Worm (Caenorhabditis elegans) whole organism, early embryonic: ENCODE data around the gene B0563.9.
"Not testable (repeated sequence)": the region's sequence is repeated elsewhere in the genome, so short reads cannot be mapped to it uniquely, and the experiment has no call there.

Experiments used
- B0310.2 ChIP-seq: sonication (generic microtip); optimal IDR thresholded peaks from 2 replicates; lab custom pipeline; 2016; ENCODE audit warnings: mild to moderate bottlenecking, missing genetic modification characterization, missing compliant biosample characterization
- F13C5.2 ChIP-seq: sonication (generic microtip); optimal IDR thresholded peaks from 2 replicates; lab custom pipeline; 2017; ENCODE audit warnings: mild to moderate bottlenecking, missing genetic modification characterization, inconsistent platforms, missing compliant biosample characterization
- aly-1 ChIP-seq: sonication (generic microtip); optimal IDR thresholded peaks from 2 replicates; lab custom pipeline; 2016; ENCODE audit warnings: missing genetic modification characterization, missing compliant biosample characterization
- ama-1 ChIP-seq: fragments of 150-350 bp; optimal IDR thresholded peaks from 2 replicates; lab custom pipeline; 2014
- ceh-13 ChIP-seq: fragments of 200-800 bp; sonication (Bioruptor generic); optimal IDR thresholded peaks from 2 replicates; lab custom pipeline; 2018; ENCODE audit warnings: mild to moderate bottlenecking, missing genetic modification characterization, missing compliant biosample characterization
- ceh-36 ChIP-seq: sonication (generic microtip); optimal IDR thresholded peaks from 2 replicates; lab custom pipeline; 2016; ENCODE audit warnings: missing genetic modification characterization, inconsistent platforms, missing compliant biosample characterization
- ets-7 ChIP-seq: sonication (generic microtip); optimal IDR thresholded peaks from 2 replicates; lab custom pipeline; 2016; ENCODE audit warnings: missing genotype, missing genetic modification characterization, missing compliant biosample characterization
- flt-1 ChIP-seq: fragments of 200-800 bp; sonication (Bioruptor generic); IDR thresholded peaks from 2 replicates; pipeline ENCODE4 v1.3.6; 2022; ENCODE audit warnings: missing genetic modification characterization, missing compliant biosample characterization
- hmbx-1 ChIP-seq: sonication (generic microtip); optimal IDR thresholded peaks from 2 replicates; lab custom pipeline; 2016; ENCODE audit warnings: mild to moderate bottlenecking, missing genetic modification characterization, missing compliant biosample characterization
- hmg-4 ChIP-seq: fragments of 200-800 bp; sonication (Bioruptor generic); optimal IDR thresholded peaks from 2 replicates; lab custom pipeline; 2018; ENCODE audit warnings: mild to moderate bottlenecking, missing genetic modification characterization, missing compliant biosample characterization
- hnd-1 ChIP-seq: sonication (generic microtip); optimal IDR thresholded peaks from 2 replicates; lab custom pipeline; 2016; ENCODE audit warnings: missing genetic modification characterization, missing compliant biosample characterization
- pes-1 ChIP-seq: fragments of 200-800 bp; sonication (Bioruptor generic); IDR thresholded peaks from 2 replicates; pipeline ENCODE4 v1.3.6; 2022; ENCODE audit warnings: missing genetic modification reagents, missing genetic modification characterization, missing compliant biosample characterization
- scrt-1 ChIP-seq: fragments of 200-800 bp; sonication (Bioruptor generic); IDR thresholded peaks from 2 replicates; pipeline ENCODE4 v1.3.6; 2022; ENCODE audit warnings: missing genetic modification characterization, missing compliant biosample characterization
- sea-1 ChIP-seq: fragments of 200-800 bp; sonication (Bioruptor generic); conservative IDR thresholded peaks from 2 replicates; pipeline ENCODE4 v1.3.6; 2022; ENCODE audit warnings: missing genetic modification characterization, missing compliant biosample characterization
- tbx-11 ChIP-seq: fragments of 200-800 bp; sonication (Bioruptor generic); IDR thresholded peaks from 2 replicates; pipeline ENCODE4 v1.3.6; 2022; ENCODE audit warnings: missing genetic modification characterization, missing compliant biosample characterization
- tbx-37 ChIP-seq: fragments of 200-800 bp; sonication (Bioruptor generic); conservative IDR thresholded peaks from 2 replicates; pipeline ENCODE4 v1.3.6; 2022; ENCODE audit warnings: missing genetic modification reagents, missing genetic modification characterization, missing compliant biosample characterization
- tra-4 ChIP-seq: sonication (generic microtip); optimal IDR thresholded peaks from 2 replicates; lab custom pipeline; 2017; ENCODE audit warnings: missing genetic modification characterization, missing compliant biosample characterization

Gene B0563.9

DNA sequence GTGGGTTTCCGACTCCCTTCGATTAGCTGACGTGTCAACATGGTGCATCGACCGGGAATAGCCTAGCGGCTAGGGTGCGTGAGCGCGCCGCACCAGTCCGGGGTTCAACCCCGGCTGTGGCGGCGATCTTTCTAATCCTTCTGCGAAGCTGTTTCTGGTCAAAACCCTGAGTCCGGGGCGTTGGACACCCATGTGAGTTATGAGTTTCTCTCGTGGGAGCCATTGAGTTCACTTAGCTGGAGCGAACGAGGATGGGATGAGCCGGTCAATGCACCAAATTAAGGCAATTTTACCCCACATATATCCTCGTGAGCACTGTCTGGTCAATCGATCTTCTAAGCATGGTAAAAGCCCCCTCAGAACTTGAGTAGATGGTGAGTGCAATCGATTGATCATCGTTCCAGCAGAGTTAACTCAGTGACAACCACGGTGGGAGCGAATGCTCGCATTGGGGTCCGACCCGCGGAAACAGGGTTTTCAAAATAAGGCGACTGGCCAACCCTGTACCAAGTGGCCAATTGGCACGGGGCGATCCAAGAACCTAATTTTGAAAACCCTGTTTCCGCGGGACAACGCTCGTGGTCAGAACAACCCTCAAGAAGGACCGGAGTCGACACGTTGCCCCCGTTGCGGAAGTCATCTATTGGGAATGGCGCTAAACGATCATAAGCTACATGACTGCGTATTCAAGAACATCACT lies 23.6 kb downstream of the B0563.9 start, which contains the start of gene Y81B9A.1:
Y81B9A.1 (plus strand) TSS at position 650 of the 700 bp plus-strand sequence.
- TF ChIP-seq hmbx-1 (tag; lab: Kevin White, UChicago) (no peak), aly-1 (tag; lab: Kevin White, UChicago) (no peak), flt-1 (GFP tag; lab: Robert Waterston, UW) (peak; percentile 26; the same call in 1 of the 2 replicates)

DNA sequence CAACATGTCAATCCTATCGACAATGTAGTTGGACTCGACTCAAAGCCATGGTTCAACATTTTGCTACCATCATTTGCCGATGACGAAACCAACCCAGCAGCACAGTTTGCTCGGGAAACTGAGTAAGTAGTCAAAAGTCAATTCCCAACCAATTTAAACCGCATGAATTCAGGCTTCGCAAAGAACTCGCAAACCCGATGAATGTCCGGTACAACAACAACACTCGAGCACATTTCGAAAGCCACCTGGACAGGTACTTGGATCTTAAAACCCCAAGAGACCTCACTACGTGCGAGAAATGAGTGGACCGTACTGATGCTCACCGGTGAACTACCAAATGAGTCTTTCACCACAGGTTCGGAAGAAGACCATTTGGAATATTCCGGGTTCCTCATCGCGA lies 25.7 kb downstream of the B0563.9 start:
- TF ChIP-seq scrt-1 (GFP tag; lab: Robert Waterston, UW), result no peak

ce11 chrX:9195375-9196098 lies 27.2 kb downstream of the B0563.9 start:
- TF ChIP-seq tra-4 (tag; lab: Kevin White, UChicago), result no peak
- no peak for TF ChIP-seq tbx-37 (GFP tag; lab: Robert Waterston, UW)
- no peak for TF ChIP-seq ets-7 (tag; lab: Kevin White, UChicago)
- no peak for TF ChIP-seq F13C5.2 (tag; lab: Kevin White, UChicago)
- no peak for TF ChIP-seq B0310.2 (tag; lab: Kevin White, UChicago)
- no peak for TF ChIP-seq hmbx-1 (tag; lab: Kevin White, UChicago)
- TF ChIP-seq hnd-1 (tag; lab: Kevin White, UChicago), result no peak
- TF ChIP-seq tbx-11 (GFP tag; lab: Robert Waterston, UW), result no peak
- no peak for TF ChIP-seq aly-1 (tag; lab: Kevin White, UChicago)
- no peak for TF ChIP-seq ceh-36 (tag; lab: Kevin White, UChicago)
- TF ChIP-seq scrt-1 (GFP tag; lab: Robert Waterston, UW), result no peak
- no peak for TF ChIP-seq sea-1
- TF ChIP-seq ceh-13, result no peak

- not testable (repeated sequence) for TF ChIP-seq ceh-36 (tag; lab: Kevin White, UChicago); pes-1 (GFP tag; lab: Robert Waterston, UW); tbx-37 (GFP tag; lab: Robert Waterston, UW)
Measured at ce11 chrX:9203468-9203867, 35.1 kb downstream of the B0563.9 start, which contains the start of gene crb-3. crb-3 (plus strand) TSS chrX:9203768.

DNA sequence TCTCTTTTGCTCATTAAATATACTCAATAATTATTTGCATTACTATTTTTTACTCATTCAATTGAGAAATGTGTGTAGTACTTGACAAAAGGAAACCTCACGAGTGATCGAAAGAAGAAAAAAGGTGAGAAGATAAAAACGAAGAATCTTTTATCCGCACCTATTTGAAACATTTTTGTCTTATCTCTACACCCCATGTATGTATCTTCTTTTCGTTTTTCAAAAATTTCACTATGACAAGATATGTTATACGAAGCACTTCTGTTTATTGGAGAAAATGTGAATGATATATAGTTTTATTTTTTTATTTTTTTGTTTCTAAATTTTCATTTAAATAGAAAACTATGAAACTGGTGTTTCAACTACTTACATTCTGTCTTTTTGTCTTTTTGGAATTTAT lies 36.6 kb downstream of the B0563.9 start:
- no peak for TF ChIP-seq ets-7 (tag; lab: Kevin White, UChicago)

- no peak for TF ChIP-seq F13C5.2 (tag; lab: Kevin White, UChicago)
Measured at ce11 chrX:9206731-9207130, 38.4 kb downstream of the B0563.9 start.

- no peak for TF ChIP-seq F13C5.2 (tag; lab: Kevin White, UChicago)
- TF ChIP-seq flt-1 (GFP tag; lab: Robert Waterston, UW), result no peak
- no peak for TF ChIP-seq ama-1
- TF ChIP-seq tbx-11 (GFP tag; lab: Robert Waterston, UW), result no peak
- TF ChIP-seq tra-4 (tag; lab: Kevin White, UChicago), result no peak
- no peak for TF ChIP-seq scrt-1 (GFP tag; lab: Robert Waterston, UW)
- TF ChIP-seq sea-1, result no peak
- TF ChIP-seq hnd-1 (tag; lab: Kevin White, UChicago), result no peak
- TF ChIP-seq ets-7 (tag; lab: Kevin White, UChicago), result no peak
- TF ChIP-seq hmbx-1 (tag; lab: Kevin White, UChicago), result no peak
- TF ChIP-seq tbx-37 (GFP tag; lab: Robert Waterston, UW), result no peak
- TF ChIP-seq ceh-36 (tag; lab: Kevin White, UChicago), result no peak
- no peak for TF ChIP-seq ceh-13
- no peak for TF ChIP-seq aly-1 (tag; lab: Kevin White, UChicago)
- TF ChIP-seq B0310.2 (tag; lab: Kevin White, UChicago), result no peak
- no peak for TF ChIP-seq pes-1 (GFP tag; lab: Robert Waterston, UW)
- no peak for TF ChIP-seq hmg-4 (GFP tag; lab: Kevin White, UChicago)
Measured at ce11 chrX:9208492-9208891, 40.2 kb downstream of the B0563.9 start.

ce11 chrX:9208933-9209332 lies 40.6 kb downstream of the B0563.9 start:
- TF ChIP-seq sea-1, result no peak
- TF ChIP-seq aly-1 (tag; lab: Kevin White, UChicago), result no peak
- no peak for TF ChIP-seq ceh-13
- TF ChIP-seq scrt-1 (GFP tag; lab: Robert Waterston, UW), result no peak

DNA sequence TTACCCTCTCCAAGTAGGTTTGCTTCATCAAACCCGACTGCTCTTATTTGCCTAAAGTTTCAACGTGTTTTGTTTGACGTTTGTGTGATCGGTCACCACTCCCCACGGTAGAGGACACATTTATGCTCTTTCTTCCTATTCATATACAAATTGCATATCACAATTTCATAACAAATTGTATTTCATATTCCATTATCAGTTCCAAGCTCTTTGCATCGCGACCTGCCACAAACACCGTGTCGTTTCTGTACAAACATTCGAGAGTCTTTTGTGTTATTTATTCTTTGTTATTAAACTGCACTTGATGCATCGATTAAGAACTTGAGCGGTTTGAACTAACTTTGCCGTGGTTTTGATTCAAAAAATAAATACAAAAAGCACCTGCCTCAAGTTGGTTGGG lies 41.7 kb downstream of the B0563.9 start:
- TF ChIP-seq pes-1 (GFP tag; lab: Robert Waterston, UW) (no peak), flt-1 (GFP tag; lab: Robert Waterston, UW) (no peak), ceh-13 (no peak), ama-1 (no peak), scrt-1 (GFP tag; lab: Robert Waterston, UW) (no peak), hnd-1 (tag; lab: Kevin White, UChicago) (no peak), aly-1 (tag; lab: Kevin White, UChicago) (no peak), B0310.2 (tag; lab: Kevin White, UChicago) (no peak), tra-4 (tag; lab: Kevin White, UChicago) (no peak), tbx-37 (GFP tag; lab: Robert Waterston, UW) (no peak), tbx-11 (GFP tag; lab: Robert Waterston, UW) (no peak), sea-1 (no peak), ceh-36 (tag; lab: Kevin White, UChicago) (no peak), hmg-4 (GFP tag; lab: Kevin White, UChicago) (no peak), F13C5.2 (tag; lab: Kevin White, UChicago) (no peak), ets-7 (tag; lab: Kevin White, UChicago) (no peak), hmbx-1 (tag; lab: Kevin White, UChicago) (no peak)
